Fruit fly (Drosophila melanogaster) whole organism, embryonic: ENCODE data around the gene CG33191.

Experiments
- ATbp ChIP-seq: fragments of 200-800 bp; sonication (Bioruptor generic); optimal IDR thresholded peaks from 2 replicates; lab custom pipeline; 2017; ENCODE audit warnings: missing biosample characterization, mild to moderate bottlenecking, missing genetic modification characterization, missing genetic modification reagents
- CG10209 ChIP-seq: fragments of 200-800 bp; sonication (Bioruptor generic); optimal IDR thresholded peaks from 3 replicates; lab custom pipeline; 2017; ENCODE audit warnings: missing biosample characterization, mild to moderate bottlenecking, missing genetic modification characterization, missing genetic modification reagents
- CG10274 ChIP-seq: fragments of 200-800 bp; sonication (Bioruptor generic); optimal IDR thresholded peaks from 3 replicates; lab custom pipeline; 2017; ENCODE audit warnings: missing biosample characterization, mild to moderate bottlenecking, missing genetic modification characterization
- CG10431 ChIP-seq: fragments of 200-800 bp; sonication (Bioruptor generic); optimal IDR thresholded peaks from 3 replicates; lab custom pipeline; 2018; ENCODE audit warnings: missing biosample characterization, mild to moderate bottlenecking, missing genetic modification characterization
- CG13424 ChIP-seq: fragments of 200-800 bp; sonication (Bioruptor generic); optimal IDR thresholded peaks from 2 replicates; lab custom pipeline; 2019; ENCODE audit warnings: missing biosample characterization, mild to moderate bottlenecking, missing genetic modification characterization, moderate library complexity
- CG13775 ChIP-seq: fragments of 200-800 bp; sonication (Bioruptor generic); optimal IDR thresholded peaks from 3 replicates; lab custom pipeline; 2017; ENCODE audit warnings: missing biosample characterization, mild to moderate bottlenecking, missing genetic modification characterization
- CG17385 ChIP-seq: fragments of 200-800 bp; sonication (Bioruptor generic); optimal IDR thresholded peaks from 3 replicates; lab custom pipeline; 2018; ENCODE audit warnings: missing biosample characterization, mild to moderate bottlenecking, missing genetic modification characterization
- CG17802 ChIP-seq: fragments of 200-800 bp; sonication (Bioruptor generic); optimal IDR thresholded peaks from 2 replicates; lab custom pipeline; 2018; ENCODE audit warnings: missing biosample characterization, mild to moderate bottlenecking, missing genetic modification characterization, moderate library complexity
- CG2199 ChIP-seq: fragments of 200-800 bp; sonication (Bioruptor generic); IDR thresholded peaks from 3 replicates; pipeline ENCODE4 v1.3.6; 2022; ENCODE audit warnings: missing biosample characterization, missing genetic modification characterization
- CG2678 ChIP-seq: fragments of 200-800 bp; sonication (Bioruptor generic); optimal IDR thresholded peaks from 3 replicates; lab custom pipeline; 2019; ENCODE audit warnings: missing biosample characterization, mild to moderate bottlenecking, missing genetic modification characterization, moderate library complexity
- CG32772 ChIP-seq: fragments of 200-800 bp; sonication (Bioruptor generic); IDR thresholded peaks from 2 replicates; pipeline ENCODE4 v1.3.6; 2022; ENCODE audit warnings: missing biosample characterization, missing genetic modification characterization
- CG34376 ChIP-seq: fragments of 200-800 bp; sonication (Bioruptor generic); optimal IDR thresholded peaks from 2 replicates; lab custom pipeline; 2018; ENCODE audit warnings: missing biosample characterization, mild to moderate bottlenecking, missing genetic modification characterization
- CG34422 ChIP-seq: fragments of 200-800 bp; sonication (Bioruptor generic); IDR thresholded peaks from 3 replicates; pipeline ENCODE4 v1.3.6; 2022; ENCODE audit warnings: missing biosample characterization, missing genetic modification characterization
- CG3847 ChIP-seq: fragments of 200-800 bp; sonication (Bioruptor generic); IDR thresholded peaks from 2 replicates; pipeline ENCODE4 v1.3.6; 2022; ENCODE audit warnings: missing biosample characterization, missing genetic modification characterization
- CG4617 ChIP-seq: fragments of 200-800 bp; sonication (Bioruptor generic); optimal IDR thresholded peaks from 3 replicates; lab custom pipeline; 2016; ENCODE audit warnings: missing biosample characterization, missing genetic modification characterization, borderline replicate concordance
- CG6683 ChIP-seq: fragments of 200-800 bp; sonication (Bioruptor generic); optimal IDR thresholded peaks from 2 replicates; lab custom pipeline; 2017; ENCODE audit warnings: missing biosample characterization, mild to moderate bottlenecking, missing genetic modification characterization, missing genetic modification reagents
- CG8089 ChIP-seq: fragments of 200-800 bp; sonication (Bioruptor generic); optimal IDR thresholded peaks from 3 replicates; lab custom pipeline; 2016; ENCODE audit warnings: missing biosample characterization, missing genetic modification characterization
- CG8290 ChIP-seq, 3 experiments: fragments of 200-800 bp; sonication (Bioruptor generic); optimal IDR thresholded peaks; 2 replicates each; lab custom pipeline; 2016 to 2019; ENCODE audit warnings: missing biosample characterization in 3 of 3, missing genetic modification characterization in 3 of 3, mild to moderate bottlenecking in 2 of 3, moderate library complexity in 1 of 3
- CG9215 ChIP-seq: fragments of 200-800 bp; sonication (Bioruptor generic); IDR thresholded peaks from 2 replicates; pipeline ENCODE4 v1.3.6; 2022; ENCODE audit warnings: missing biosample characterization, missing genetic modification characterization
- CG9932 ChIP-seq: fragments of 200-800 bp; sonication (Bioruptor generic); IDR thresholded peaks from 2 replicates; pipeline ENCODE4 v1.3.6; 2022; ENCODE audit warnings: missing biosample characterization, missing genetic modification characterization
- Dbx ChIP-seq: fragments of 200-800 bp; sonication (Bioruptor generic); IDR thresholded peaks from 3 replicates; pipeline ENCODE4 v1.3.6; 2022; ENCODE audit warnings: missing biosample characterization, missing genetic modification characterization
- Fer3 ChIP-seq: fragments of 200-800 bp; sonication (Bioruptor generic); optimal IDR thresholded peaks from 2 replicates; lab custom pipeline; 2018; ENCODE audit warnings: missing biosample characterization, mild to moderate bottlenecking, missing genetic modification characterization, moderate library complexity
- Gsc ChIP-seq: fragments of 200-800 bp; sonication (Bioruptor generic); IDR thresholded peaks from 2 replicates; pipeline ENCODE4 v1.3.6; 2022; ENCODE audit warnings: missing biosample characterization, missing genetic modification characterization
- HLHmδ ChIP-seq: fragments of 200-800 bp; sonication (Bioruptor generic); optimal IDR thresholded peaks from 2 replicates; lab custom pipeline; 2018; ENCODE audit warnings: missing biosample characterization, mild to moderate bottlenecking, missing genetic modification characterization, moderate library complexity
- Hand ChIP-seq: fragments of 200-800 bp; sonication (Bioruptor generic); optimal IDR thresholded peaks from 2 replicates; lab custom pipeline; 2017; ENCODE audit warnings: mild to moderate bottlenecking, missing biosample characterization, missing genetic modification reagents, missing genetic modification characterization
- Hey ChIP-seq: fragments of 200-800 bp; sonication (Bioruptor generic); optimal IDR thresholded peaks from 3 replicates; lab custom pipeline; 2018; ENCODE audit warnings: missing biosample characterization, mild to moderate bottlenecking, missing genetic modification characterization
- Hr39 ChIP-seq: fragments of >200 bp; optimal IDR thresholded peaks from 2 replicates; lab custom pipeline; 2017
- Hsf ChIP-seq: fragments of 200-800 bp; sonication (Bioruptor generic); optimal IDR thresholded peaks from 3 replicates; lab custom pipeline; 2016; ENCODE audit warnings: missing biosample characterization, missing genetic modification characterization
- NFAT ChIP-seq: fragments of 200-800 bp; sonication (Bioruptor generic); IDR thresholded peaks from 2 replicates; pipeline ENCODE4 v1.3.6; 2022; ENCODE audit warnings: missing biosample characterization, missing genetic modification characterization
- Nf-YA ChIP-seq: fragments of 200-800 bp; sonication (Bioruptor generic); IDR thresholded peaks from 2 replicates; pipeline ENCODE4 v1.3.6; 2022; ENCODE audit warnings: missing biosample characterization, missing genetic modification characterization
- Oli ChIP-seq: fragments of 200-800 bp; sonication (Bioruptor generic); optimal IDR thresholded peaks from 2 replicates; lab custom pipeline; 2018; ENCODE audit warnings: missing biosample characterization, mild to moderate bottlenecking, missing genetic modification characterization, moderate library complexity
- PHDP ChIP-seq: fragments of 200-800 bp; sonication (Bioruptor generic); optimal IDR thresholded peaks from 3 replicates; lab custom pipeline; 2018; ENCODE audit warnings: missing biosample characterization, mild to moderate bottlenecking, missing genetic modification characterization, moderate library complexity
- Usf ChIP-seq: fragments of 200-800 bp; sonication (Bioruptor generic); optimal IDR thresholded peaks from 2 replicates; lab custom pipeline; 2017; ENCODE audit warnings: missing genotype, missing biosample characterization, missing genetic modification characterization
- az2 ChIP-seq: fragments of 200-800 bp; sonication (Bioruptor generic); optimal IDR thresholded peaks from 3 replicates; lab custom pipeline; 2016; ENCODE audit warnings: missing biosample characterization, missing genetic modification characterization
- chinmo ChIP-seq: fragments of 200-800 bp; sonication (Bioruptor generic); IDR thresholded peaks from 4 replicates; pipeline ENCODE4 v1.3.6; 2022; ENCODE audit warnings: missing biosample characterization, missing genetic modification characterization; ENCODE audit not compliant: partially characterized antibody
- eve ChIP-seq, 2 experiments: fragments of >200 bp; optimal IDR thresholded peaks; 2 replicates each; lab custom pipeline; 2017; ENCODE audit warnings: missing biosample characterization in 2 of 2, missing genetic modification characterization in 2 of 2
- exex ChIP-seq: fragments of 200-800 bp; sonication (Bioruptor generic); optimal IDR thresholded peaks from 4 replicates; lab custom pipeline; 2018; ENCODE audit warnings: missing biosample characterization, mild to moderate bottlenecking, missing genetic modification characterization, moderate library complexity
- grau ChIP-seq: fragments of 200-800 bp; optimal IDR thresholded peaks from 3 replicates; lab custom pipeline; 2019; ENCODE audit warnings: missing biosample characterization, mild to moderate bottlenecking, missing genetic modification characterization, moderate library complexity
- gro ChIP-seq: fragments of 200-800 bp; sonication (Bioruptor generic); optimal IDR thresholded peaks from 2 replicates; lab custom pipeline; 2016; ENCODE audit warnings: missing biosample characterization, missing genetic modification characterization
- ham ChIP-seq: fragments of 200-800 bp; sonication (Bioruptor generic); IDR thresholded peaks from 2 replicates; pipeline ENCODE4 v1.3.6; 2022; ENCODE audit warnings: missing biosample characterization, missing genetic modification characterization
- lola ChIP-seq, 3 experiments: fragments of >200 bp in 2 of 3; fragments of 200-800 bp in 1 of 3; sonication (Bioruptor generic) in 1 of 3; optimal IDR thresholded peaks; 2 replicates each; lab custom pipeline; 2017 to 2019; ENCODE audit warnings: missing biosample characterization in 3 of 3, missing genetic modification characterization in 3 of 3, mild to moderate bottlenecking in 1 of 3, moderate library complexity in 1 of 3
- lov ChIP-seq, 2 experiments: fragments of 200-800 bp in 1 of 2; fragments of >200 bp in 1 of 2; sonication (Bioruptor generic) in 1 of 2; IDR thresholded peaks in 1 of 2; optimal IDR thresholded peaks in 1 of 2; 2 replicates in 1 of 2; 3 replicates in 1 of 2; pipeline versions ENCODE4 v1.3.6 to Lab custom; 2017 to 2022; ENCODE audit warnings: missing biosample characterization in 1 of 2, missing genetic modification characterization in 1 of 2
- mld ChIP-seq: fragments of 200-800 bp; sonication (Bioruptor generic); IDR thresholded peaks from 3 replicates; pipeline ENCODE4 v1.3.6; 2022; ENCODE audit warnings: missing biosample characterization, missing genetic modification characterization; ENCODE audit not compliant: partially characterized antibody
- ranshi ChIP-seq: fragments of 200-800 bp; sonication (Bioruptor generic); IDR thresholded peaks from 2 replicates; pipeline ENCODE4 v1.3.6; 2022; ENCODE audit warnings: missing biosample characterization, missing genetic modification characterization
- sim ChIP-seq: fragments of 200-800 bp; sonication (Bioruptor generic); IDR thresholded peaks from 2 replicates; pipeline ENCODE4 v1.3.6; 2022; ENCODE audit warnings: missing biosample characterization, missing genetic modification characterization
- slp2 ChIP-seq: fragments of 200-800 bp; sonication (Bioruptor generic); optimal IDR thresholded peaks from 2 replicates; lab custom pipeline; 2016; ENCODE audit warnings: missing biosample characterization, missing genetic modification characterization
- sob ChIP-seq: fragments of 200-800 bp; sonication (Bioruptor generic); IDR thresholded peaks from 2 replicates; pipeline ENCODE4 v1.3.6; 2022; ENCODE audit warnings: missing biosample characterization, missing genetic modification characterization
- tin ChIP-seq: fragments of 200-800 bp; sonication (Bioruptor generic); optimal IDR thresholded peaks from 3 replicates; lab custom pipeline; 2016; ENCODE audit warnings: missing biosample characterization, missing genetic modification characterization
- ttk ChIP-seq: fragments of 200-800 bp; sonication (Bioruptor generic); IDR thresholded peaks from 2 replicates; pipeline ENCODE4 v2.1.2; 2022; ENCODE audit warnings: missing biosample characterization, missing genetic modification characterization

Gene CG33191

dm6 chr3R:8820428-8820912 lies 40.7 kb upstream of the CG33191 start, which contains the start of gene aqz (continued):
- TF ChIP-seq tin (GFP tag; lab: Kevin White, UChicago) (peak; percentile 54), CG8089 (GFP tag; lab: Kevin White, UChicago) (peak; percentile 22), ATbp (GFP tag; lab: Kevin White, UChicago) (peak; percentile 51), CG34376 (GFP tag; lab: Kevin White, UChicago) (peak; percentile 91), Gsc (GFP tag; lab: Robert Waterston, UW) (no peak), Nf-YA (GFP tag; lab: Robert Waterston, UW) (peak; percentile 24; the same call in 1 of the 2 replicates), Hsf (GFP tag; lab: Kevin White, UChicago) (peak; percentile 45), Fer3 (tag; lab: Kevin White, UChicago) (peak; percentile 43), lola (GFP tag; optimal IDR thresholded peaks at IDR 0.05; lab: Kevin White, UChicago) (no peak), grau (tag; lab: Kevin White, UChicago) (peak; percentile 55), CG13424 (tag; lab: Kevin White, UChicago) (peak; percentile 32), CG13775 (peak; percentile 18), NFAT (GFP tag; lab: Robert Waterston, UW) (peak; percentile 72), sob (GFP tag; lab: Robert Waterston, UW) (peak; percentile 72), exex (tag; lab: Kevin White, UChicago) (peak; percentile 66), slp2 (peak; percentile 46), Hr39 (lab: Kevin White, UChicago) (no peak), ham (GFP tag; lab: Robert Waterston, UW) (peak; percentile 49; the same call in 1 of the 2 replicates), Oli (tag; lab: Kevin White, UChicago) (no peak), CG9932 (GFP tag; lab: Robert Waterston, UW) (peak; percentile 67), CG3847 (GFP tag; lab: Robert Waterston, UW) (peak; percentile 88), CG10209 (GFP tag; lab: Kevin White, UChicago) (peak; percentile 16), CG10431 (GFP tag; lab: Kevin White, UChicago) (peak; percentile 42), ranshi (GFP tag; lab: Robert Waterston, UW) (peak; percentile 36; the same call in 1 of the 2 replicates), az2 (peak; percentile 35), Hey (tag; lab: Kevin White, UChicago) (no peak), mld (GFP tag; lab: Robert Waterston, UW) (peak; percentile 69; the same call in 1 of the 3 replicates), chinmo (GFP tag; lab: Robert Waterston, UW) (peak; percentile 75; the same call in 2 of the 4 replicates), Usf (GFP tag; lab: Kevin White, UChicago) (no peak), gro (GFP tag; lab: Kevin White, UChicago) (peak; percentile 72), eve (GFP tag; optimal IDR thresholded peaks at IDR 0.05; lab: Kevin White, UChicago) (no peak), CG6683 (no peak), ttk (GFP tag; lab: Robert Waterston, UW) (peak; percentile 57; the same call in 1 of the 2 replicates), HLHmδ (GFP tag; lab: Kevin White, UChicago) (peak; percentile 81), CG2199 (peak; percentile 95; the same call in 2 of the 3 replicates), lov (optimal IDR thresholded peaks at IDR 0.05; lab: Kevin White, UChicago) (no peak), lov (GFP tag; IDR thresholded peaks at IDR 0.05; lab: Robert Waterston, UW) (0 out of 3 replicates have a peak, but pooled peaks have one; percentile 53), CG34422 (GFP tag; lab: Robert Waterston, UW) (peak; percentile 76; the same call in 2 of the 3 replicates), CG4617 (GFP tag; lab: Kevin White, UChicago) (peak; percentile 68), CG17802 (tag; lab: Kevin White, UChicago) (peak; percentile 100), CG32772 (no peak), CG17385 (GFP tag; lab: Kevin White, UChicago) (peak; percentile 73), CG9215 (GFP tag; lab: Robert Waterston, UW) (peak; percentile 100), Dbx (GFP tag; lab: Robert Waterston, UW) (peak; percentile 77), sim (GFP tag; lab: Robert Waterston, UW) (0 out of 2 replicates have a peak, but pooled peaks have one; percentile 36), CG10274 (GFP tag; lab: Kevin White, UChicago) (no peak), PHDP (tag; lab: Kevin White, UChicago) (peak; percentile 19), Hand (GFP tag; lab: Kevin White, UChicago) (peak; percentile 15), CG2678 (peak; percentile 56), CG8290 (GFP tag; optimal IDR thresholded peaks at IDR 0.05; lab: Kevin White, UChicago) (no peak), CG8290 (tag; optimal IDR thresholded peaks at IDR 0.05; lab: Kevin White, UChicago) (peak in 1 of 2 experiments; percentile 89)
